Fruit fly (Drosophila melanogaster): ENCODE data around the gene CG40485.

Gene CG40485

DNA sequence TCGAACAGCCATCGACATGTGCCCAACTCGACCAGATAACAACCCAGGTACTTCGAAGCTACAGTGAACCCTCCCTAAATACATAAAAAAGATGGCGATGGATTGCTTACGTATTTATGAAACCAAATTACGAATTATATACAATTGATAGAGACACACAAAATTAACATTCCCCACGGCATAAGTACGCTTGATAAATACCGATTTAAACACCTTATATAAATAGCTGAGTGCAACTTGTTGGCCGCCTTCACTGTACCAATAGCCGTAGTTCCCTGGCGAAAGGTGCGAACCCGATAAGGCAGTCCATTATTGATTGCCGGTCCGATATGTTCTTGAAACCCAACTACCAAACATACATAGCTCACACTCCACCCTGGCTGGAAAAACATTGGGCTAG, 48.5 kb upstream of the CG40485 start (continued):
- TF ChIP-seq CG17912 (GFP tag; optimal IDR thresholded peaks at IDR 0.05): no peak
- TF ChIP-seq Xbp1 (GFP tag; optimal IDR thresholded peaks at IDR 0.05): peak; percentile 1
- TF ChIP-seq Lpt (GFP tag; optimal IDR thresholded peaks at IDR 0.05): no peak
- peak; percentile 4 for TF ChIP-seq Nf-YC (tag; optimal IDR thresholded peaks at IDR 0.05)
- TF ChIP-seq NC2β (GFP tag; optimal IDR thresholded peaks at IDR 0.05): no peak
- peak; percentile 0 for TF ChIP-seq sd (tag; optimal IDR thresholded peaks at IDR 0.05)
- TF ChIP-seq dysf (GFP tag; IDR thresholded peaks at IDR 0.05): 0 out of 3 replicates have a peak, but pooled peaks have one; percentile 40
- no peak for TF ChIP-seq CG3995 (GFP tag; optimal IDR thresholded peaks at IDR 0.05)
- no peak for TF ChIP-seq esg (GFP tag; conservative IDR thresholded peaks at IDR 0.05)
- 0 out of 3 replicates have a peak, but pooled peaks have one; percentile 55 for TF ChIP-seq CG2199 (GFP tag; IDR thresholded peaks at IDR 0.05)
- no peak for TF ChIP-seq ERR (GFP tag; optimal IDR thresholded peaks at IDR 0.05)
- no peak for TF ChIP-seq h (optimal IDR thresholded peaks at IDR 0.05)
- TF ChIP-seq CG15514 (GFP tag; optimal IDR thresholded peaks at IDR 0.05): peak; percentile 27
- peak; percentile 35 for TF ChIP-seq Dip3 (GFP tag; optimal IDR thresholded peaks at IDR 0.05)
- TF ChIP-seq CG31388 (GFP tag; optimal IDR thresholded peaks at IDR 0.05): no peak
- no peak for TF ChIP-seq CG17568 (GFP tag; optimal IDR thresholded peaks at IDR 0.05)
- no peak for TF ChIP-seq Drgx (GFP tag; IDR thresholded peaks at IDR 0.05)
- TF ChIP-seq CG15479 (GFP tag; optimal IDR thresholded peaks at IDR 0.05): no peak
- no peak for TF ChIP-seq Ada2b (GFP tag; IDR thresholded peaks at IDR 0.05)

DNA sequence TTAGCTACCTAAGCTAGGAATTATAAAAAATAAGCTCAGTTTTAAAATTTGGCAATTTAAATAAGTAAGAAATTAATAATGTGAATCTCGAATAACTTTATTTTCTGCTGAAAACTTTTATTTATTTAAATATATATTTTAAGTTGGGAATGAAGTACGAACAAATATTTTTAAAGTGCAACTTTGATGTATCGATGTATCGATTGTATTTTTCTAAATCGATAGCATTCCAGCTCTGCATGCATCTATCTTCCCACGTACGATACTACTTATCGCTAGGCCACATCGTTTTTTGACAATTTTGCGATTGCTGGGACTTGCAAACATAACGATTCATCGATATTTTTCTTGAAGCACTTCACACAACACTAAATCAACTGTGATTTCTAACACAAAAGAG, 45.2 kb upstream of the CG40485 start:
- no peak for TF ChIP-seq Dip3 (GFP tag; optimal IDR thresholded peaks at IDR 0.05)
- TF ChIP-seq cad (GFP tag; optimal IDR thresholded peaks at IDR 0.05): no peak
- TF ChIP-seq gfzf (GFP tag; optimal IDR thresholded peaks at IDR 0.05): peak; percentile 33
- no peak for TF ChIP-seq ind (GFP tag; optimal IDR thresholded peaks at IDR 0.05)
- TF ChIP-seq CG33213 (GFP tag; optimal IDR thresholded peaks at IDR 0.05): no peak
- no peak for TF ChIP-seq pho (GFP tag; optimal IDR thresholded peaks at IDR 0.05)
- peak; percentile 31 for TF ChIP-seq Myb (GFP tag; optimal IDR thresholded peaks at IDR 0.05)
- no peak for TF ChIP-seq CG1792 (GFP tag; optimal IDR thresholded peaks at IDR 0.05)
- TF ChIP-seq nerfin-1 (tag; optimal IDR thresholded peaks at IDR 0.05): no peak
- TF ChIP-seq CG11696 (GFP tag; IDR thresholded peaks at IDR 0.05): no peak
- TF ChIP-seq Trl (optimal IDR thresholded peaks at IDR 0.05): no peak
- TF ChIP-seq Trl (GFP tag; optimal IDR thresholded peaks at IDR 0.05): no peak
- no peak for TF ChIP-seq CG12071 (GFP tag; optimal IDR thresholded peaks at IDR 0.05)
- no peak for TF ChIP-seq Spps (tag; optimal IDR thresholded peaks at IDR 0.05)
- no peak for TF ChIP-seq CG18764 (GFP tag; optimal IDR thresholded peaks at IDR 0.05)
- TF ChIP-seq D19B (GFP tag; optimal IDR thresholded peaks at IDR 0.05): no peak
- peak; percentile 20 for TF ChIP-seq HHEX (GFP tag; optimal IDR thresholded peaks at IDR 0.05)
- no peak for TF ChIP-seq CG4707 (GFP tag; optimal IDR thresholded peaks at IDR 0.05)
- TF ChIP-seq nmo (GFP tag; optimal IDR thresholded peaks at IDR 0.05): peak; percentile 50
- no peak for TF ChIP-seq CG11560 (tag; IDR thresholded peaks at IDR 0.05)
- no peak for TF ChIP-seq Doc2 (GFP tag; IDR thresholded peaks at IDR 0.05)
- TF ChIP-seq chinmo (GFP tag; IDR thresholded peaks at IDR 0.05; ENCODE audit: partially characterized antibody): peak; percentile 95
- TF ChIP-seq CG2202 (tag; optimal IDR thresholded peaks at IDR 0.05): no peak
- no peak for TF ChIP-seq Nf-YB (GFP tag; optimal IDR thresholded peaks at IDR 0.05)
- TF ChIP-seq CG33557 (GFP tag; optimal IDR thresholded peaks at IDR 0.05): no peak
- TF ChIP-seq ERR (GFP tag; optimal IDR thresholded peaks at IDR 0.05): no peak
- no peak for TF ChIP-seq gcm (GFP tag; optimal IDR thresholded peaks at IDR 0.05)
- TF ChIP-seq mirr (GFP tag; optimal IDR thresholded peaks at IDR 0.05): no peak
- TF ChIP-seq CkIIα-i1 (GFP tag; IDR thresholded peaks at IDR 0.05): no peak
- TF ChIP-seq ato (GFP tag; IDR thresholded peaks at IDR 0.05; ENCODE audit: partially characterized antibody): peak; percentile 95
- no peak for TF ChIP-seq ftz-f1 (GFP tag; optimal IDR thresholded peaks at IDR 0.05)
- no peak for TF ChIP-seq CG34376 (GFP tag; optimal IDR thresholded peaks at IDR 0.05)
- TF ChIP-seq sens-2 (GFP tag; IDR thresholded peaks at IDR 0.05): no peak
- no peak for TF ChIP-seq CG9876 (GFP tag; optimal IDR thresholded peaks at IDR 0.05)
- no peak for TF ChIP-seq CG12155 (GFP tag; optimal IDR thresholded peaks at IDR 0.05)

All from whole organism, embryonic.